Fruit fly (Drosophila melanogaster) whole organism, embryonic: ENCODE results near the gene Ugt49B2.

Experiments
- ATbp ChIP-seq: fragments of 200-800 bp; sonication (Bioruptor generic); optimal IDR thresholded peaks from 2 replicates; lab custom pipeline; 2017; ENCODE audit warnings: missing biosample characterization, mild to moderate bottlenecking, missing genetic modification characterization, missing genetic modification reagents
- CG10431 ChIP-seq: fragments of 200-800 bp; sonication (Bioruptor generic); optimal IDR thresholded peaks from 3 replicates; lab custom pipeline; 2018; ENCODE audit warnings: missing biosample characterization, mild to moderate bottlenecking, missing genetic modification characterization
- CG10654 ChIP-seq: fragments of 200-800 bp; sonication (Bioruptor generic); optimal IDR thresholded peaks from 2 replicates; lab custom pipeline; 2016; ENCODE audit warnings: missing biosample characterization, missing genetic modification characterization
- CG12299 ChIP-seq: fragments of 200-800 bp; sonication (Bioruptor generic); optimal IDR thresholded peaks from 2 replicates; lab custom pipeline; 2018; ENCODE audit warnings: missing biosample characterization, mild to moderate bottlenecking, missing genetic modification characterization
- CG13123 ChIP-seq: fragments of 200-800 bp; sonication (Bioruptor generic); optimal IDR thresholded peaks from 2 replicates; lab custom pipeline; 2016; ENCODE audit warnings: missing biosample characterization, missing genetic modification characterization
- CG13424 ChIP-seq: fragments of 200-800 bp; sonication (Bioruptor generic); optimal IDR thresholded peaks from 2 replicates; lab custom pipeline; 2019; ENCODE audit warnings: missing biosample characterization, mild to moderate bottlenecking, missing genetic modification characterization, moderate library complexity
- CG1529 ChIP-seq: fragments of 200-800 bp; sonication (Bioruptor generic); optimal IDR thresholded peaks from 3 replicates; lab custom pipeline; 2018; ENCODE audit warnings: missing biosample characterization, missing genetic modification characterization
- CG17359 ChIP-seq: fragments of 200-800 bp; sonication (Bioruptor generic); optimal IDR thresholded peaks from 3 replicates; lab custom pipeline; 2018; ENCODE audit warnings: missing biosample characterization, mild to moderate bottlenecking, missing genetic modification characterization, moderate library complexity
- CG17912 ChIP-seq: fragments of 200-800 bp; sonication (Bioruptor generic); optimal IDR thresholded peaks from 2 replicates; lab custom pipeline; 2018; ENCODE audit warnings: missing biosample characterization, mild to moderate bottlenecking, missing genetic modification characterization
- CG18619 ChIP-seq: fragments of 200-800 bp; sonication (Bioruptor generic); optimal IDR thresholded peaks from 3 replicates; lab custom pipeline; 2017; ENCODE audit warnings: missing biosample characterization, mild to moderate bottlenecking, missing genetic modification characterization
- CG18764 ChIP-seq: fragments of 200-800 bp; sonication (Bioruptor generic); optimal IDR thresholded peaks from 3 replicates; lab custom pipeline; 2016; ENCODE audit warnings: missing biosample characterization, missing genetic modification characterization
- CG2116 ChIP-seq: fragments of 200-800 bp; sonication (Bioruptor generic); optimal IDR thresholded peaks from 3 replicates; lab custom pipeline; 2018; ENCODE audit warnings: missing biosample characterization, mild to moderate bottlenecking, missing genetic modification characterization
- CG2199 ChIP-seq: fragments of 200-800 bp; sonication (Bioruptor generic); IDR thresholded peaks from 3 replicates; pipeline ENCODE4 v1.3.6; 2022; ENCODE audit warnings: missing biosample characterization, missing genetic modification characterization
- CG2202 ChIP-seq: fragments of 200-800 bp; sonication (Bioruptor generic); optimal IDR thresholded peaks from 2 replicates; lab custom pipeline; 2018; ENCODE audit warnings: missing biosample characterization, mild to moderate bottlenecking, missing genetic modification characterization
- CG33213 ChIP-seq: fragments of 200-800 bp; sonication (Bioruptor generic); optimal IDR thresholded peaks from 3 replicates; lab custom pipeline; 2016; ENCODE audit warnings: missing biosample characterization, missing genetic modification characterization
- CG33557 ChIP-seq: fragments of 200-800 bp; sonication (Bioruptor generic); optimal IDR thresholded peaks from 2 replicates; lab custom pipeline; 2019; ENCODE audit warnings: missing biosample characterization, mild to moderate bottlenecking, missing genetic modification characterization, moderate library complexity
- CG3407 ChIP-seq: fragments of 200-800 bp; sonication (Bioruptor generic); optimal IDR thresholded peaks from 2 replicates; lab custom pipeline; 2018; ENCODE audit warnings: missing biosample characterization, mild to moderate bottlenecking, missing genetic modification characterization
- CG4854 ChIP-seq: fragments of 200-800 bp; sonication (Bioruptor generic); optimal IDR thresholded peaks from 2 replicates; lab custom pipeline; 2016; ENCODE audit warnings: missing biosample characterization, missing genetic modification characterization, inconsistent platforms
- CG6254 ChIP-seq: fragments of 200-800 bp; sonication (Bioruptor generic); optimal IDR thresholded peaks from 3 replicates; lab custom pipeline; 2017; ENCODE audit warnings: mild to moderate bottlenecking, missing biosample characterization, missing genetic modification reagents, missing genetic modification characterization
- CG6854 ChIP-seq: fragments of 200-800 bp; sonication (Bioruptor generic); optimal IDR thresholded peaks from 3 replicates; lab custom pipeline; 2017; ENCODE audit warnings: missing biosample characterization, mild to moderate bottlenecking, missing genetic modification characterization
- CG7556 ChIP-seq: fragments of 200-800 bp; sonication (Bioruptor generic); optimal IDR thresholded peaks from 2 replicates; lab custom pipeline; 2017; ENCODE audit warnings: missing biosample characterization, mild to moderate bottlenecking, missing genetic modification characterization
- CG7987 ChIP-seq: fragments of 200-800 bp; sonication (Bioruptor generic); optimal IDR thresholded peaks from 2 replicates; lab custom pipeline; 2018; ENCODE audit warnings: missing biosample characterization, mild to moderate bottlenecking, missing genetic modification characterization, moderate library complexity
- CTCF ChIP-seq: fragments of 200-800 bp; sonication (Bioruptor generic); optimal IDR thresholded peaks from 2 replicates; lab custom pipeline; 2017; ENCODE audit warnings: missing biosample characterization, mild to moderate bottlenecking, missing genetic modification characterization, moderate library complexity
- Dref ChIP-seq: fragments of 200-800 bp; sonication (Bioruptor generic); IDR thresholded peaks from 2 replicates; pipeline ENCODE4 v1.3.6; 2022; ENCODE audit warnings: missing biosample characterization, missing genetic modification characterization
- Ets97D ChIP-seq: fragments of 200-800 bp; sonication (Bioruptor generic); optimal IDR thresholded peaks from 3 replicates; lab custom pipeline; 2016; ENCODE audit warnings: missing biosample characterization, missing genetic modification characterization
- H2.0 ChIP-seq: fragments of 200-800 bp; sonication (Bioruptor generic); IDR thresholded peaks from 2 replicates; pipeline ENCODE4 v1.3.6; 2022; ENCODE audit warnings: missing biosample characterization, missing genetic modification characterization
- HHEX ChIP-seq: fragments of 200-800 bp; sonication (Bioruptor generic); optimal IDR thresholded peaks from 3 replicates; lab custom pipeline; 2017; ENCODE audit warnings: missing biosample characterization, mild to moderate bottlenecking, missing genetic modification characterization, missing genetic modification reagents
- HLHmδ ChIP-seq: fragments of 200-800 bp; sonication (Bioruptor generic); optimal IDR thresholded peaks from 2 replicates; lab custom pipeline; 2018; ENCODE audit warnings: missing biosample characterization, mild to moderate bottlenecking, missing genetic modification characterization, moderate library complexity
- Hmr ChIP-seq: fragments of 200-800 bp; sonication (Bioruptor generic); optimal IDR thresholded peaks from 3 replicates; lab custom pipeline; 2017; ENCODE audit warnings: mild to moderate bottlenecking, missing biosample characterization, missing genetic modification reagents, missing genetic modification characterization
- Hr51 ChIP-seq, 2 experiments: fragments of 200-800 bp; sonication (Bioruptor generic); optimal IDR thresholded peaks; 2 replicates in 1 of 2; 3 replicates in 1 of 2; lab custom pipeline; 2016 to 2018; ENCODE audit warnings: missing biosample characterization in 2 of 2, missing genetic modification characterization in 2 of 2, mild to moderate bottlenecking in 1 of 2, moderate library complexity in 1 of 2
- MTF-1 ChIP-seq: fragments of 200-800 bp; sonication (Bioruptor generic); optimal IDR thresholded peaks from 2 replicates; lab custom pipeline; 2018; ENCODE audit warnings: missing biosample characterization, mild to moderate bottlenecking, missing genetic modification characterization, borderline replicate concordance
- Med ChIP-seq: fragments of 200-800 bp; sonication (Bioruptor generic); peaks from one replicate; lab custom pipeline; 2016; ENCODE audit warnings: missing biosample characterization, missing genetic modification characterization, mild to moderate bottlenecking, inconsistent platforms, moderate library complexity
- Nf-YB ChIP-seq: fragments of 200-800 bp; sonication (Bioruptor generic); optimal IDR thresholded peaks from 3 replicates; lab custom pipeline; 2019; ENCODE audit warnings: missing biosample characterization, mild to moderate bottlenecking, missing genetic modification characterization, moderate library complexity
- PHDP ChIP-seq: fragments of 200-800 bp; sonication (Bioruptor generic); optimal IDR thresholded peaks from 3 replicates; lab custom pipeline; 2018; ENCODE audit warnings: missing biosample characterization, mild to moderate bottlenecking, missing genetic modification characterization, moderate library complexity
- Poxn ChIP-seq: fragments of 200-800 bp; sonication (Bioruptor generic); IDR thresholded peaks from 2 replicates; pipeline ENCODE4 v1.3.6; 2022; ENCODE audit warnings: missing biosample characterization, missing genetic modification characterization
- Sox100B ChIP-seq: fragments of 200-800 bp; sonication (Bioruptor generic); optimal IDR thresholded peaks from 3 replicates; lab custom pipeline; 2018; ENCODE audit warnings: missing biosample characterization, mild to moderate bottlenecking, missing genetic modification characterization
- Trl ChIP-seq, 3 experiments: fragments of >200 bp in 2 of 3; fragments of 200-800 bp in 1 of 3; sonication (Bioruptor generic) in 1 of 3; optimal IDR thresholded peaks; 2 replicates in 1 of 3; 3 replicates in 2 of 3; lab custom pipeline; 2016 to 2017; ENCODE audit warnings: missing biosample characterization in 1 of 3, missing genetic modification characterization in 1 of 3
- Vsx1 ChIP-seq: fragments of 200-800 bp; sonication (Bioruptor generic); optimal IDR thresholded peaks from 2 replicates; lab custom pipeline; 2017; ENCODE audit warnings: missing biosample characterization, mild to moderate bottlenecking, missing genetic modification characterization, missing genetic modification reagents
- aop ChIP-seq: fragments of 200-800 bp; sonication (Bioruptor generic); IDR thresholded peaks from 2 replicates; pipeline ENCODE4 v1.3.6; 2022; ENCODE audit warnings: missing biosample characterization, missing genetic modification characterization
- ap ChIP-seq: fragments of 200-800 bp; sonication (Bioruptor generic); IDR thresholded peaks from 2 replicates; pipeline ENCODE4 v1.3.6; 2022; ENCODE audit warnings: missing biosample characterization, missing genetic modification characterization
- cas ChIP-seq: fragments of 200-800 bp; sonication (Bioruptor generic); IDR thresholded peaks from 2 replicates; pipeline ENCODE4 v1.3.6; 2022; ENCODE audit warnings: missing biosample characterization, missing genetic modification characterization
- fd3F ChIP-seq: fragments of 200-800 bp; sonication (Bioruptor generic); optimal IDR thresholded peaks from 2 replicates; lab custom pipeline; 2018; ENCODE audit warnings: missing biosample characterization, mild to moderate bottlenecking, missing genetic modification characterization, moderate library complexity
- jigr1 ChIP-seq: fragments of 200-800 bp; sonication (Bioruptor generic); IDR thresholded peaks from 3 replicates; pipeline ENCODE4 v1.3.6; 2022; ENCODE audit warnings: missing biosample characterization, missing genetic modification characterization
- knrl ChIP-seq: fragments of 200-800 bp; sonication (Bioruptor generic); IDR thresholded peaks from 3 replicates; pipeline ENCODE4 v1.3.6; 2022; ENCODE audit warnings: missing biosample characterization, missing genetic modification characterization; ENCODE audit not compliant: partially characterized antibody
- lab ChIP-seq: fragments of 200-800 bp; sonication (Bioruptor generic); optimal IDR thresholded peaks from 3 replicates; lab custom pipeline; 2017; ENCODE audit warnings: missing biosample characterization, missing genetic modification characterization, mild to moderate bottlenecking, moderate library complexity, missing genetic modification reagents
- lov ChIP-seq, 2 experiments: fragments of 200-800 bp in 1 of 2; fragments of >200 bp in 1 of 2; sonication (Bioruptor generic) in 1 of 2; IDR thresholded peaks in 1 of 2; optimal IDR thresholded peaks in 1 of 2; 2 replicates in 1 of 2; 3 replicates in 1 of 2; pipeline versions ENCODE4 v1.3.6 to Lab custom; 2017 to 2022; ENCODE audit warnings: missing biosample characterization in 1 of 2, missing genetic modification characterization in 1 of 2
- nmo ChIP-seq: fragments of 200-800 bp; sonication (Bioruptor generic); optimal IDR thresholded peaks from 2 replicates; lab custom pipeline; 2018; ENCODE audit warnings: missing biosample characterization, mild to moderate bottlenecking, missing genetic modification characterization, moderate library complexity
- pfk ChIP-seq: fragments of 200-800 bp; sonication (Bioruptor generic); optimal IDR thresholded peaks from 2 replicates; lab custom pipeline; 2018; ENCODE audit warnings: missing biosample characterization, mild to moderate bottlenecking, missing genetic modification characterization, moderate library complexity
- sisA ChIP-seq: fragments of 200-800 bp; sonication (Bioruptor generic); IDR thresholded peaks from 2 replicates; pipeline ENCODE4 v1.3.6; 2022; ENCODE audit warnings: missing biosample characterization, missing genetic modification characterization

Ugt49B2 gene

DNA sequence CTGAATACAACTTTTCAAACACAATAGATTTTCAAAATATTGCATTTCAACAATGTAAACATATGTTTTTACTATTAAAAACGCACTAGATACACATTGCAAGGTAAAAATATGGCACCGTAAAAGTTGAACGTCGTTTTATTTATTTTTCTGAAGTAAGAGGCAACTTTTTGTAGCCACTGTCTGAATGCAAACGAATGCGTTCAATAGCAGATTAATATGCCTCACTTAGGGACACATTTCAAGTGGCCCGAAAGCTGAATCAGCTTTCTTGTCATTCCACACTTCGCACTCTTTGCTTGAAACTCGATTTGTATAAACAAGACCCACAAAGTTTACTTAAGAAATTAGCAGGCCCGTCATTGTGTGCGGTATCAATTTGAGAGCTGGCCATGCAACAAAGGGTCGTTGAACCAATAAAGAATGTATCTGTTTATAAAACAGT is 49.6 kb downstream of the Ugt49B2 start (continued):
- TF ChIP-seq HHEX (GFP tag; lab: Kevin White, UChicago) (peak; percentile 73), Med (GFP tag; lab: Kevin White, UChicago) (peak; percentile 90), Dref (GFP tag; lab: Robert Waterston, UW) (no peak), CG1529 (GFP tag; lab: Kevin White, UChicago) (peak; percentile 19), CG6854 (peak; percentile 54), CG10654 (GFP tag; lab: Kevin White, UChicago) (peak; percentile 53), ap (GFP tag; lab: Robert Waterston, UW) (no peak), CG7556 (GFP tag; lab: Kevin White, UChicago) (peak; percentile 11), CG2116 (peak; percentile 33), CG4854 (GFP tag; lab: Kevin White, UChicago) (peak; percentile 60), CG13123 (GFP tag; lab: Kevin White, UChicago) (peak; percentile 47), H2.0 (GFP tag; lab: Robert Waterston, UW) (no peak), sisA (GFP tag; lab: Robert Waterston, UW) (no peak), CG18764 (GFP tag; lab: Kevin White, UChicago) (peak; percentile 26), Poxn (GFP tag; lab: Robert Waterston, UW) (no peak), Hmr (peak; percentile 28), CG13424 (tag; lab: Kevin White, UChicago) (peak; percentile 7), knrl (no peak), CG12299 (tag; lab: Kevin White, UChicago) (peak; percentile 69), Ets97D (GFP tag; lab: Kevin White, UChicago) (no peak), CG18619 (peak; percentile 27), CG17912 (GFP tag; lab: Kevin White, UChicago) (peak; percentile 75), CG17359 (tag; lab: Kevin White, UChicago) (peak; percentile 73), fd3F (peak; percentile 13), CG33213 (no peak), Trl (optimal IDR thresholded peaks at IDR 0.05; lab: Kevin White, UChicago) (no peak), Trl (GFP tag; optimal IDR thresholded peaks at IDR 0.05; lab: Kevin White, UChicago) (peak; percentile 38), CG7987 (GFP tag; lab: Kevin White, UChicago) (peak; percentile 79), Sox100B (GFP tag; lab: Kevin White, UChicago) (peak; percentile 61), CG3407 (GFP tag; lab: Kevin White, UChicago) (peak; percentile 56), PHDP (peak; percentile 25), HLHmδ (peak; percentile 76), cas (GFP tag; lab: Robert Waterston, UW) (no peak), nmo (no peak), ATbp (GFP tag; lab: Kevin White, UChicago) (peak; percentile 88), jigr1 (GFP tag; lab: Robert Waterston, UW) (no peak), CG2202 (tag; lab: Kevin White, UChicago) (peak; percentile 24), pfk (GFP tag; lab: Kevin White, UChicago) (peak; percentile 64), Nf-YB (GFP tag; lab: Kevin White, UChicago) (peak; percentile 46), Hr51 (GFP tag; optimal IDR thresholded peaks at IDR 0.05; lab: Kevin White, UChicago) (no peak), CG2199 (no peak), CG33557 (peak; percentile 37), lab (GFP tag; lab: Kevin White, UChicago) (no peak), Vsx1 (peak; percentile 77), CG10431 (GFP tag; lab: Kevin White, UChicago) (no peak), CG6254 (GFP tag; lab: Kevin White, UChicago) (peak; percentile 42), CTCF (GFP tag; lab: Kevin White, UChicago) (peak; percentile 26), lov (optimal IDR thresholded peaks at IDR 0.05; lab: Kevin White, UChicago) (no peak), lov (GFP tag; IDR thresholded peaks at IDR 0.05; lab: Robert Waterston, UW) (no peak), MTF-1 (GFP tag; lab: Kevin White, UChicago) (peak; percentile 69), aop (no peak)
